Worm (Caenorhabditis elegans) whole organism, mixed stage, embryonic: Measurements from ENCODE around the gene anp-1.

Experiments used
- M03D4.4 ChIP-seq: sonication (generic microtip); optimal IDR thresholded peaks from 2 replicates; lab custom pipeline; 2017; ENCODE audit warnings: mild to moderate bottlenecking, missing genetic modification characterization, missing compliant biosample characterization
- drap-1 ChIP-seq: fragments of 200-800 bp; sonication (Bioruptor generic); optimal IDR thresholded peaks from 3 replicates; lab custom pipeline; 2018; ENCODE audit warnings: mild to moderate bottlenecking, missing genetic modification characterization, missing compliant biosample characterization
- nhr-12 ChIP-seq: fragments of 150-350 bp; optimal IDR thresholded peaks from 2 replicates; lab custom pipeline; 2014; ENCODE audit warnings: missing biosample characterization, missing genetic modification characterization
- nhr-237 ChIP-seq: fragments of 150-350 bp; optimal IDR thresholded peaks from 2 replicates; lab custom pipeline; 2014; ENCODE audit warnings: missing biosample characterization, missing genetic modification characterization
- nhr-28 ChIP-seq: fragments of 150-350 bp; optimal IDR thresholded peaks from 2 replicates; lab custom pipeline; 2014; ENCODE audit warnings: missing biosample characterization, missing genetic modification characterization
- nhr-76 ChIP-seq: sonication (generic microtip); optimal IDR thresholded peaks from 2 replicates; lab custom pipeline; 2017; ENCODE audit warnings: missing biosample characterization, missing genetic modification characterization
- snpc-4 ChIP-seq: fragments of 150-350 bp; optimal IDR thresholded peaks from 2 replicates; lab custom pipeline; 2014; ENCODE audit warnings: missing biosample characterization, missing genetic modification characterization
- unc-39 ChIP-seq: fragments of 150-350 bp; optimal IDR thresholded peaks from 2 replicates; lab custom pipeline; 2014; ENCODE audit warnings: missing biosample characterization, missing genetic modification characterization
- unc-62 ChIP-seq: fragments of 150-350 bp; optimal IDR thresholded peaks from 2 replicates; lab custom pipeline; 2014; ENCODE audit warnings: missing biosample characterization, missing genetic modification reagents, missing genetic modification characterization
- ztf-11 ChIP-seq: fragments of 150-350 bp; optimal IDR thresholded peaks from 2 replicates; lab custom pipeline; 2014; ENCODE audit warnings: missing biosample characterization, missing genetic modification characterization

ce11 chrV:12819155-12819554 lies 40.1 kb upstream of the anp-1 start:
- no peak for TF ChIP-seq snpc-4 (tag; lab: Kevin White, UChicago)
- TF ChIP-seq nhr-12 (tag; lab: Kevin White, UChicago), result no peak
- no peak for TF ChIP-seq drap-1
- no peak for TF ChIP-seq nhr-76 (tag; lab: Kevin White, UChicago)
- TF ChIP-seq ztf-11 (tag; lab: Kevin White, UChicago), result no peak
- TF ChIP-seq unc-39 (tag; lab: Kevin White, UChicago), result no peak
- TF ChIP-seq nhr-237 (tag; lab: Kevin White, UChicago), result no peak
- TF ChIP-seq M03D4.4, result no peak
- TF ChIP-seq unc-62 (GFP tag; lab: Kevin White, UChicago), result no peak
- TF ChIP-seq nhr-28 (tag; lab: Kevin White, UChicago), result no peak
